Fruit fly (Drosophila melanogaster) whole organism, embryonic: Measurements from ENCODE around the gene topi.

ENCODE experiments used
- Atf-2 ChIP-seq: fragments of 200-800 bp; sonication (Bioruptor generic); optimal IDR thresholded peaks from 2 replicates; lab custom pipeline; 2016; ENCODE audit warnings: missing biosample characterization, missing genetic modification characterization
- CG10431 ChIP-seq: fragments of 200-800 bp; sonication (Bioruptor generic); optimal IDR thresholded peaks from 3 replicates; lab custom pipeline; 2018; ENCODE audit warnings: missing biosample characterization, mild to moderate bottlenecking, missing genetic modification characterization
- CG10543 ChIP-seq: fragments of 200-800 bp; sonication (Bioruptor generic); optimal IDR thresholded peaks from 3 replicates; lab custom pipeline; 2017; ENCODE audit warnings: missing biosample characterization, mild to moderate bottlenecking, missing genetic modification characterization, moderate library complexity
- CG12659 ChIP-seq: fragments of 200-800 bp; sonication (Bioruptor generic); optimal IDR thresholded peaks from 3 replicates; lab custom pipeline; 2017; ENCODE audit warnings: mild to moderate bottlenecking, missing biosample characterization, missing genetic modification reagents, missing genetic modification characterization
- CG13287 ChIP-seq: fragments of 200-800 bp; sonication (Bioruptor generic); IDR thresholded peaks from 2 replicates; pipeline ENCODE4 v1.3.6; 2022; ENCODE audit warnings: missing biosample characterization, missing genetic modification characterization; ENCODE audit not compliant: partially characterized antibody
- CG13624 ChIP-seq: fragments of 200-800 bp; sonication (Bioruptor generic); optimal IDR thresholded peaks from 2 replicates; lab custom pipeline; 2016; ENCODE audit warnings: missing biosample characterization, missing genetic modification characterization
- CG13775 ChIP-seq: fragments of 200-800 bp; sonication (Bioruptor generic); optimal IDR thresholded peaks from 3 replicates; lab custom pipeline; 2017; ENCODE audit warnings: missing biosample characterization, mild to moderate bottlenecking, missing genetic modification characterization
- CG14050 ChIP-seq: fragments of 200-800 bp; sonication (Bioruptor generic); IDR thresholded peaks from 3 replicates; pipeline ENCODE4 v1.3.6; 2022; ENCODE audit warnings: missing biosample characterization, missing genetic modification characterization
- CG14710 ChIP-seq: fragments of 200-800 bp; sonication (Bioruptor generic); optimal IDR thresholded peaks from 3 replicates; lab custom pipeline; 2019; ENCODE audit warnings: missing biosample characterization, mild to moderate bottlenecking, missing genetic modification characterization, moderate library complexity
- CG16779 ChIP-seq: fragments of 200-800 bp; sonication (Bioruptor generic); IDR thresholded peaks from 2 replicates; pipeline ENCODE4 v1.3.6; 2022; ENCODE audit warnings: missing biosample characterization, missing genetic modification characterization
- CG17359 ChIP-seq: fragments of 200-800 bp; sonication (Bioruptor generic); optimal IDR thresholded peaks from 3 replicates; lab custom pipeline; 2018; ENCODE audit warnings: missing biosample characterization, mild to moderate bottlenecking, missing genetic modification characterization, moderate library complexity
- CG17612 ChIP-seq: fragments of 200-800 bp; sonication (Bioruptor generic); IDR thresholded peaks from 2 replicates; pipeline ENCODE4 v1.3.6; 2022; ENCODE audit warnings: missing biosample characterization, missing genetic modification characterization
- CG18011 ChIP-seq: fragments of 200-800 bp; sonication (Bioruptor generic); optimal IDR thresholded peaks from 2 replicates; lab custom pipeline; 2017; ENCODE audit warnings: missing biosample characterization, missing genetic modification characterization, mild to moderate bottlenecking, moderate library complexity, missing genotype
- CG2199 ChIP-seq: fragments of 200-800 bp; sonication (Bioruptor generic); IDR thresholded peaks from 3 replicates; pipeline ENCODE4 v1.3.6; 2022; ENCODE audit warnings: missing biosample characterization, missing genetic modification characterization
- CG31224 ChIP-seq: fragments of 200-800 bp; sonication (Bioruptor generic); IDR thresholded peaks from 2 replicates; pipeline ENCODE4 v1.3.6; 2022; ENCODE audit warnings: missing biosample characterization, missing genetic modification characterization
- CG4854 ChIP-seq: fragments of 200-800 bp; sonication (Bioruptor generic); optimal IDR thresholded peaks from 2 replicates; lab custom pipeline; 2016; ENCODE audit warnings: missing biosample characterization, missing genetic modification characterization, inconsistent platforms
- CG5953 ChIP-seq: fragments of 200-800 bp; sonication (Bioruptor generic); IDR thresholded peaks from 2 replicates; pipeline ENCODE4 v1.3.6; 2022; ENCODE audit warnings: missing biosample characterization, missing genetic modification characterization
- CG6689 ChIP-seq: fragments of 200-800 bp; sonication (Bioruptor generic); IDR thresholded peaks from 2 replicates; pipeline ENCODE4 v1.3.6; 2022; ENCODE audit warnings: missing biosample characterization, missing genetic modification characterization
- CG6813 ChIP-seq: fragments of 200-800 bp; sonication (Bioruptor generic); optimal IDR thresholded peaks from 2 replicates; lab custom pipeline; 2017; ENCODE audit warnings: missing biosample characterization, missing genetic modification characterization, mild to moderate bottlenecking, moderate library complexity, missing genetic modification reagents
- CG6854 ChIP-seq: fragments of 200-800 bp; sonication (Bioruptor generic); optimal IDR thresholded peaks from 3 replicates; lab custom pipeline; 2017; ENCODE audit warnings: missing biosample characterization, mild to moderate bottlenecking, missing genetic modification characterization
- CG7745 ChIP-seq: fragments of 200-800 bp; sonication (Bioruptor generic); optimal IDR thresholded peaks from 2 replicates; lab custom pipeline; 2018; ENCODE audit warnings: missing biosample characterization, mild to moderate bottlenecking, missing genetic modification characterization, moderate library complexity
- CG8765 ChIP-seq: fragments of 200-800 bp; sonication (Bioruptor generic); IDR thresholded peaks from 2 replicates; pipeline ENCODE4 v1.3.6; 2022; ENCODE audit warnings: missing biosample characterization, missing genetic modification characterization
- CG8944 ChIP-seq: fragments of 200-800 bp; sonication (Bioruptor generic); optimal IDR thresholded peaks from 3 replicates; lab custom pipeline; 2016; ENCODE audit warnings: missing biosample characterization, missing genetic modification characterization
- CG9215 ChIP-seq: fragments of 200-800 bp; sonication (Bioruptor generic); IDR thresholded peaks from 2 replicates; pipeline ENCODE4 v1.3.6; 2022; ENCODE audit warnings: missing biosample characterization, missing genetic modification characterization
- CG9437 ChIP-seq: fragments of 200-800 bp; sonication (Bioruptor generic); optimal IDR thresholded peaks from 2 replicates; lab custom pipeline; 2018; ENCODE audit warnings: missing biosample characterization, mild to moderate bottlenecking, missing genetic modification characterization
- CG9797 ChIP-seq: fragments of 200-800 bp; sonication (Bioruptor generic); optimal IDR thresholded peaks from 3 replicates; lab custom pipeline; 2018; ENCODE audit warnings: missing biosample characterization, mild to moderate bottlenecking, missing genetic modification characterization
- Med ChIP-seq: fragments of 200-800 bp; sonication (Bioruptor generic); peaks from one replicate; lab custom pipeline; 2016; ENCODE audit warnings: missing biosample characterization, missing genetic modification characterization, mild to moderate bottlenecking, inconsistent platforms, moderate library complexity
- NC2β ChIP-seq: fragments of 200-800 bp; sonication (Bioruptor generic); optimal IDR thresholded peaks from 2 replicates; lab custom pipeline; 2016; ENCODE audit warnings: missing biosample characterization, missing genetic modification characterization
- Ssrp ChIP-seq: fragments of 200-800 bp; sonication (Bioruptor generic); optimal IDR thresholded peaks from 2 replicates; lab custom pipeline; 2018; ENCODE audit warnings: missing biosample characterization, mild to moderate bottlenecking, missing genetic modification characterization, moderate library complexity
- aop ChIP-seq: fragments of 200-800 bp; sonication (Bioruptor generic); IDR thresholded peaks from 2 replicates; pipeline ENCODE4 v1.3.6; 2022; ENCODE audit warnings: missing biosample characterization, missing genetic modification characterization
- ara ChIP-seq: fragments of 200-800 bp; sonication (Bioruptor generic); IDR thresholded peaks from 2 replicates; pipeline ENCODE4 v1.3.6; 2022; ENCODE audit warnings: missing biosample characterization, missing genetic modification characterization
- az2 ChIP-seq: fragments of 200-800 bp; sonication (Bioruptor generic); optimal IDR thresholded peaks from 3 replicates; lab custom pipeline; 2016; ENCODE audit warnings: missing biosample characterization, missing genetic modification characterization
- caup ChIP-seq: fragments of 200-800 bp; sonication (Bioruptor generic); optimal IDR thresholded peaks from 3 replicates; lab custom pipeline; 2017; ENCODE audit warnings: missing biosample characterization, mild to moderate bottlenecking, missing genetic modification characterization, moderate library complexity; ENCODE audit not compliant: severe bottlenecking
- danr ChIP-seq: fragments of 200-800 bp; sonication (Bioruptor generic); IDR thresholded peaks from 2 replicates; pipeline ENCODE4 v1.3.6; 2022; ENCODE audit warnings: missing biosample characterization, missing genetic modification characterization
- fu2 ChIP-seq: fragments of 200-800 bp; sonication (Bioruptor generic); optimal IDR thresholded peaks from 2 replicates; lab custom pipeline; 2016; ENCODE audit warnings: missing biosample characterization, missing genetic modification characterization
- gcm2 ChIP-seq: fragments of 200-800 bp; sonication (Bioruptor generic); optimal IDR thresholded peaks from 2 replicates; lab custom pipeline; 2016; ENCODE audit warnings: missing biosample characterization, missing genetic modification characterization
- jing ChIP-seq: fragments of 200-800 bp; sonication (Bioruptor generic); optimal IDR thresholded peaks from 2 replicates; lab custom pipeline; 2018; ENCODE audit warnings: missing biosample characterization, mild to moderate bottlenecking, missing genetic modification characterization
- lmd ChIP-seq: fragments of 200-800 bp; sonication (Bioruptor generic); IDR thresholded peaks from 2 replicates; pipeline ENCODE4 v1.3.6; 2022; ENCODE audit warnings: missing biosample characterization, missing genetic modification characterization
- lola ChIP-seq, 3 experiments: fragments of >200 bp in 2 of 3; fragments of 200-800 bp in 1 of 3; sonication (Bioruptor generic) in 1 of 3; optimal IDR thresholded peaks; 2 replicates each; lab custom pipeline; 2017 to 2019; ENCODE audit warnings: missing biosample characterization in 3 of 3, missing genetic modification characterization in 3 of 3, mild to moderate bottlenecking in 1 of 3, moderate library complexity in 1 of 3
- nau ChIP-seq: fragments of 200-800 bp; sonication (Bioruptor generic); optimal IDR thresholded peaks from 3 replicates; lab custom pipeline; 2017; ENCODE audit warnings: missing biosample characterization, mild to moderate bottlenecking, missing genetic modification characterization, missing genetic modification reagents
- nom ChIP-seq: fragments of 200-800 bp; sonication (Bioruptor generic); optimal IDR thresholded peaks from 2 replicates; lab custom pipeline; 2017; ENCODE audit warnings: missing biosample characterization, missing genetic modification characterization, mild to moderate bottlenecking, moderate library complexity, missing genetic modification reagents
- ro ChIP-seq: fragments of 200-800 bp; sonication (Bioruptor generic); IDR thresholded peaks from 2 replicates; pipeline ENCODE4 v1.3.6; 2022; ENCODE audit warnings: missing biosample characterization, missing genetic modification characterization
- scrt ChIP-seq: fragments of 200-800 bp; sonication (Bioruptor generic); optimal IDR thresholded peaks from 2 replicates; lab custom pipeline; 2018; ENCODE audit warnings: missing biosample characterization, mild to moderate bottlenecking, missing genetic modification characterization, moderate library complexity
- ssp ChIP-seq: fragments of 200-800 bp; sonication (Bioruptor generic); IDR thresholded peaks from 2 replicates; pipeline ENCODE4 v1.3.6; 2022; ENCODE audit warnings: missing biosample characterization, missing genetic modification characterization
- tgo ChIP-seq: fragments of 200-800 bp; sonication (Bioruptor generic); IDR thresholded peaks from 3 replicates; pipeline ENCODE4 v1.3.6; 2022; ENCODE audit warnings: missing biosample characterization, missing genetic modification characterization
- tin ChIP-seq: fragments of 200-800 bp; sonication (Bioruptor generic); optimal IDR thresholded peaks from 3 replicates; lab custom pipeline; 2016; ENCODE audit warnings: missing biosample characterization, missing genetic modification characterization
- tup ChIP-seq: fragments of 200-800 bp; sonication (Bioruptor generic); optimal IDR thresholded peaks from 2 replicates; lab custom pipeline; 2016; ENCODE audit warnings: missing biosample characterization, mild to moderate bottlenecking, missing genetic modification characterization, moderate library complexity
- tx ChIP-seq: fragments of 200-800 bp; sonication (Bioruptor generic); optimal IDR thresholded peaks from 2 replicates; lab custom pipeline; 2016; ENCODE audit warnings: missing biosample characterization, missing genetic modification characterization
- unc-4 ChIP-seq: fragments of 200-800 bp; sonication (Bioruptor generic); IDR thresholded peaks from 2 replicates; pipeline ENCODE4 v1.3.6; 2022; ENCODE audit warnings: missing biosample characterization, missing genetic modification characterization; ENCODE audit not compliant: partially characterized antibody
- z ChIP-seq: fragments of 200-800 bp; sonication (Bioruptor generic); IDR thresholded peaks from 3 replicates; pipeline ENCODE4 v1.3.6; 2022; ENCODE audit warnings: missing biosample characterization, missing genetic modification characterization

The topi gene

DNA sequence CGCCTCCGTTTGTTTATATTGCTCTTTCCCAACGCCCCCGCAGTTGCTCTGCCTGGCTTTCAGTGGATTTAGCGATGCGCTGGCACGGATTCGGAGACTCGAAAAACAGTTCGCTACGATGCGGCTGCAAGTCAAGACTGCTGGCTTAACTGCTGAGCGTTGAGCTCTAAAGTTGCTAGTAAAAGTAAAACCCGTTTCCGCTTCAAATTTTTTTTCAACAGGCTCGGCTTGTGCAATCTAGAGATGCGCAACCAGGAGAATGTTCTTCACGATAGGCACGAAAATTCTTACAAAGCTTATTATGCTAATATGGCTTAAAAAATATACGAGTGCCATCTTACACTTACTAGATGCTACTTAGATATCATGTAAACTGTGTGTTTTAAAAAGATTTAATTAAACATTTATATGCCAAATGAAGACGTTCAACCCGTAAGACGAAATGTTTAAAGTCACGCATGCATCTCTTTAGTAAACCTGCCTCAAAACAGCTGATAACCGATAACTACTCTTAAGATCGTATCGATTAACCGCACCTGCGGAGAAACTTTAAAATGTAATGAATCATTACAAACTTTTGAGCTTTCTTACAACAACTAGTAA lies 27.5 kb upstream of the topi start, which contains the start of gene CG12948 (continued):
- peak; percentile 44 for TF ChIP-seq CG12659 (GFP tag; lab: Kevin White, UChicago)
- no peak for TF ChIP-seq ssp (GFP tag; lab: Robert Waterston, UW)
- TF ChIP-seq CG10543 (GFP tag; lab: Kevin White, UChicago): peak; percentile 62
- no peak for TF ChIP-seq tup (GFP tag; lab: Kevin White, UChicago)
- TF ChIP-seq CG17612 (GFP tag; lab: Robert Waterston, UW): no peak
- peak; percentile 57 for TF ChIP-seq CG13775 (GFP tag; lab: Kevin White, UChicago)
- TF ChIP-seq CG10431 (GFP tag; lab: Kevin White, UChicago): no peak
- peak; percentile 9 for TF ChIP-seq CG4854 (GFP tag; lab: Kevin White, UChicago)
- 0 out of 2 replicates have a peak, but pooled peaks have one; percentile 44 for TF ChIP-seq CG9215
- 0 out of 3 replicates have a peak, but pooled peaks have one; percentile 40 for TF ChIP-seq tgo
- TF ChIP-seq caup (GFP tag; lab: Kevin White, UChicago): no peak
- no peak for TF ChIP-seq CG9797 (GFP tag; lab: Kevin White, UChicago)
- TF ChIP-seq Atf-2 (GFP tag; lab: Kevin White, UChicago): peak; percentile 22
- TF ChIP-seq tin (GFP tag; lab: Kevin White, UChicago): peak; percentile 50
- TF ChIP-seq CG14710 (tag; lab: Kevin White, UChicago): peak; percentile 48
- no peak for TF ChIP-seq ara (GFP tag; lab: Robert Waterston, UW)
- TF ChIP-seq NC2β (GFP tag; lab: Kevin White, UChicago): no peak
- TF ChIP-seq CG9437: peak; percentile 30
- no peak for TF ChIP-seq aop
- no peak for TF ChIP-seq CG5953 (GFP tag; lab: Robert Waterston, UW)
- no peak for TF ChIP-seq CG31224
- peak; percentile 45 for TF ChIP-seq lmd (GFP tag; lab: Robert Waterston, UW)
- peak; percentile 39 for TF ChIP-seq CG17359 (tag; lab: Kevin White, UChicago)
- TF ChIP-seq CG6854 (GFP tag; lab: Kevin White, UChicago): no peak
- no peak for TF ChIP-seq danr (GFP tag; lab: Robert Waterston, UW)
- peak; percentile 96 for TF ChIP-seq CG13287
- TF ChIP-seq scrt (GFP tag; lab: Kevin White, UChicago): no peak
- TF ChIP-seq nom: peak; percentile 65
- TF ChIP-seq gcm2 (GFP tag; lab: Kevin White, UChicago): no peak
- TF ChIP-seq lola (GFP tag; optimal IDR thresholded peaks at IDR 0.05; lab: Kevin White, UChicago): peak in 1 of 3 experiments; percentile 63
- TF ChIP-seq jing (GFP tag; lab: Kevin White, UChicago): no peak
- no peak for TF ChIP-seq CG2199
- TF ChIP-seq CG8765 (GFP tag; lab: Robert Waterston, UW): no peak
- TF ChIP-seq unc-4: peak; percentile 94
- peak; percentile 66 for TF ChIP-seq CG13624 (GFP tag; lab: Kevin White, UChicago)
- no peak; the same call in 2 of the 3 replicates for TF ChIP-seq CG14050
- TF ChIP-seq Med (GFP tag; lab: Kevin White, UChicago): peak; percentile 91
- no peak for TF ChIP-seq CG16779
- TF ChIP-seq CG6813 (GFP tag; lab: Kevin White, UChicago): no peak
- TF ChIP-seq CG7745 (tag; lab: Kevin White, UChicago): no peak
- TF ChIP-seq fu2: peak; percentile 3
- TF ChIP-seq CG6689 (GFP tag; lab: Robert Waterston, UW): no peak
- TF ChIP-seq Ssrp (tag; lab: Kevin White, UChicago): no peak
- TF ChIP-seq z (GFP tag; lab: Robert Waterston, UW): no peak
- peak; percentile 21 for TF ChIP-seq CG8944 (GFP tag; lab: Kevin White, UChicago)
- TF ChIP-seq CG18011 (GFP tag; lab: Kevin White, UChicago): peak; percentile 23
- TF ChIP-seq ro (GFP tag; lab: Robert Waterston, UW): no peak
- peak; percentile 3 for TF ChIP-seq az2 (GFP tag; lab: Kevin White, UChicago)
- TF ChIP-seq nau (GFP tag; lab: Kevin White, UChicago): no peak
- TF ChIP-seq tx (GFP tag; lab: Kevin White, UChicago): peak; percentile 41
